Worm (Caenorhabditis elegans): ENCODE measurements around the gene srx-87.

The srx-87 gene

ce11 chrV:11572803-11573490 is 8.3 kb downstream of the srx-87 start, which contains the start of the genes H12C20.7 and nhr-68:
Gene H12C20.7 (minus strand): TSS chrV:11572990.
Gene nhr-68 (plus strand): TSS chrV:11573440.
- TF ChIP-seq hnd-1 (tag; optimal IDR thresholded peaks at IDR 0.05) (no peak), hmbx-1 (tag; optimal IDR thresholded peaks at IDR 0.05) (no peak), ets-7 (tag; optimal IDR thresholded peaks at IDR 0.05) (no peak), B0310.2 (tag; optimal IDR thresholded peaks at IDR 0.05) (no peak), tbx-11 (GFP tag; IDR thresholded peaks at IDR 0.05) (no peak), aly-1 (tag; optimal IDR thresholded peaks at IDR 0.05) (no peak), ama-1 (optimal IDR thresholded peaks at IDR 0.05) (no peak), F13C5.2 (tag; optimal IDR thresholded peaks at IDR 0.05) (no peak), ceh-13 (GFP tag; optimal IDR thresholded peaks at IDR 0.05) (no peak), scrt-1 (GFP tag; IDR thresholded peaks at IDR 0.05) (no peak), pes-1 (GFP tag; IDR thresholded peaks at IDR 0.05) (no peak)

DNA sequence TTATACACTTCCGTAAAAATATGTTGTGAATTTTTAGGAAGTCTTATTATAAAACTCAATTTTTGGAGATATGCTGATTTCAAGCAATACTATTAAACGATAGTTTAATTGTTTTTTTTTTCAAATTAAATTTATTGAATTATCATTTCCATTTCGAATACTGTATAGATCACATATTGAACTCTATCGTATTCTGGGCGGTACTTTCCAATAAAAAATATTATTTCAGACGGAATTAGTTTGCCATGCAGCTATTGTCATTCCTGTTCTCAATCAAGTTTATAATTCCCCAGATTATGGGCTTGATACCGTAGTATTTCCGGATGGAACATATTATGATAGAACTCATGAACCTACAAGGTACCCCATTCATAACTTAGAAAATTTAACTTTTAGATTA is 9.9 kb downstream of the srx-87 start:
- no peak for TF ChIP-seq ceh-13 (GFP tag; optimal IDR thresholded peaks at IDR 0.05)
- TF ChIP-seq hmbx-1 (tag; optimal IDR thresholded peaks at IDR 0.05): no peak
- TF ChIP-seq tbx-11 (GFP tag; IDR thresholded peaks at IDR 0.05): no peak
- TF ChIP-seq aly-1 (tag; optimal IDR thresholded peaks at IDR 0.05): no peak
- TF ChIP-seq tbx-37 (GFP tag; conservative IDR thresholded peaks at IDR 0.05): no peak
- TF ChIP-seq flt-1 (GFP tag; IDR thresholded peaks at IDR 0.05): no peak
- TF ChIP-seq ets-7 (tag; optimal IDR thresholded peaks at IDR 0.05): no peak
- no peak for TF ChIP-seq tra-4 (tag; optimal IDR thresholded peaks at IDR 0.05)
- TF ChIP-seq B0310.2 (tag; optimal IDR thresholded peaks at IDR 0.05): no peak
- no peak for TF ChIP-seq sea-1 (GFP tag; conservative IDR thresholded peaks at IDR 0.05)
- no peak for TF ChIP-seq pes-1 (GFP tag; IDR thresholded peaks at IDR 0.05)
- no peak for TF ChIP-seq hmg-4 (GFP tag; optimal IDR thresholded peaks at IDR 0.05)
- TF ChIP-seq ceh-36 (tag; optimal IDR thresholded peaks at IDR 0.05): no peak
- TF ChIP-seq F13C5.2 (tag; optimal IDR thresholded peaks at IDR 0.05): no peak
- TF ChIP-seq hnd-1 (tag; optimal IDR thresholded peaks at IDR 0.05): no peak
- TF ChIP-seq ama-1 (optimal IDR thresholded peaks at IDR 0.05): no peak
- no peak for TF ChIP-seq scrt-1 (GFP tag; IDR thresholded peaks at IDR 0.05)

ce11 chrV:11580826-11581225 is 16.2 kb downstream of the srx-87 start, which contains the start of gene srx-90:
Gene srx-90 (plus strand): TSS chrV:11581126.
- TF ChIP-seq flt-1 (GFP tag; IDR thresholded peaks at IDR 0.05): no peak
- TF ChIP-seq hnd-1 (tag; optimal IDR thresholded peaks at IDR 0.05): no peak
- no peak for TF ChIP-seq tbx-37 (GFP tag; conservative IDR thresholded peaks at IDR 0.05)
- no peak for TF ChIP-seq F13C5.2 (tag; optimal IDR thresholded peaks at IDR 0.05)
- no peak for TF ChIP-seq B0310.2 (tag; optimal IDR thresholded peaks at IDR 0.05)
- no peak for TF ChIP-seq tra-4 (tag; optimal IDR thresholded peaks at IDR 0.05)
- no peak for TF ChIP-seq ama-1 (optimal IDR thresholded peaks at IDR 0.05)
- no peak for TF ChIP-seq hmg-4 (GFP tag; optimal IDR thresholded peaks at IDR 0.05)
- no peak for TF ChIP-seq pes-1 (GFP tag; IDR thresholded peaks at IDR 0.05)
- TF ChIP-seq tbx-11 (GFP tag; IDR thresholded peaks at IDR 0.05): no peak
- no peak for TF ChIP-seq hmbx-1 (tag; optimal IDR thresholded peaks at IDR 0.05)
- TF ChIP-seq ceh-36 (tag; optimal IDR thresholded peaks at IDR 0.05): no peak
- TF ChIP-seq ceh-13 (GFP tag; optimal IDR thresholded peaks at IDR 0.05): no peak
- no peak for TF ChIP-seq sea-1 (GFP tag; conservative IDR thresholded peaks at IDR 0.05)
- TF ChIP-seq ets-7 (tag; optimal IDR thresholded peaks at IDR 0.05): no peak
- no peak for TF ChIP-seq aly-1 (tag; optimal IDR thresholded peaks at IDR 0.05)
- no peak for TF ChIP-seq scrt-1 (GFP tag; IDR thresholded peaks at IDR 0.05)

DNA sequence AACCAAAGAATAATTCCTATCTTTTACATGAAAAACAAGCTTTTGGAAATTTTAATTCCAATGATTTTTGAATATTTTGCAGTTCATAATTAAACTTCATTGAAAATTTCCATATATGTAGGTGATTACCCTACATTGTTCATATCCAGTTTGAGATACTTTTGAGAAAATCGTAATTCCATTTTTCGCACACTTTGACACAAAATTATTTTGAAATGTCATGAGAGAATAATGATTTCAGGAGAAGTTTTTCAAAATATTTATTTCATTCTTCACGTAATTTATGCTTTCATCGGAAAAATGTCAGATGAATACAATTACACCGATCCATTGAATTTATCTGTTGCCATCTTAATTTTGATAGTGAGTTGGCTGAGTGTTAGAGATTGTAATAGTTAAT is 18.5 kb downstream of the srx-87 start, which contains the start of gene srx-88:
Gene srx-88 (plus strand): TSS at position 301 of the 400 bp plus-strand sequence.
- no peak for TF ChIP-seq tbx-37 (GFP tag; conservative IDR thresholded peaks at IDR 0.05)
- TF ChIP-seq flt-1 (GFP tag; IDR thresholded peaks at IDR 0.05): no peak
- TF ChIP-seq hmg-4 (GFP tag; optimal IDR thresholded peaks at IDR 0.05): no peak
- no peak for TF ChIP-seq ets-7 (tag; optimal IDR thresholded peaks at IDR 0.05)
- no peak for TF ChIP-seq hnd-1 (tag; optimal IDR thresholded peaks at IDR 0.05)
- no peak for TF ChIP-seq aly-1 (tag; optimal IDR thresholded peaks at IDR 0.05)
- TF ChIP-seq B0310.2 (tag; optimal IDR thresholded peaks at IDR 0.05): no peak

- TF ChIP-seq tbx-11 (GFP tag; IDR thresholded peaks at IDR 0.05) (no peak), hmbx-1 (tag; optimal IDR thresholded peaks at IDR 0.05) (no peak), scrt-1 (GFP tag; IDR thresholded peaks at IDR 0.05) (no peak), ama-1 (optimal IDR thresholded peaks at IDR 0.05) (no peak), flt-1 (GFP tag; IDR thresholded peaks at IDR 0.05) (no peak), sea-1 (GFP tag; conservative IDR thresholded peaks at IDR 0.05) (no peak), aly-1 (tag; optimal IDR thresholded peaks at IDR 0.05) (no peak), tra-4 (tag; optimal IDR thresholded peaks at IDR 0.05) (no peak), F13C5.2 (tag; optimal IDR thresholded peaks at IDR 0.05) (no peak), hnd-1 (tag; optimal IDR thresholded peaks at IDR 0.05) (no peak), B0310.2 (tag; optimal IDR thresholded peaks at IDR 0.05) (no peak), ceh-13 (GFP tag; optimal IDR thresholded peaks at IDR 0.05) (no peak), ets-7 (tag; optimal IDR thresholded peaks at IDR 0.05) (no peak), pes-1 (GFP tag; IDR thresholded peaks at IDR 0.05) (no peak), hmg-4 (GFP tag; optimal IDR thresholded peaks at IDR 0.05) (no peak), tbx-37 (GFP tag; conservative IDR thresholded peaks at IDR 0.05) (no peak)
Observed at ce11 chrV:11585122-11585521, 20.4 kb downstream of the srx-87 start.

DNA sequence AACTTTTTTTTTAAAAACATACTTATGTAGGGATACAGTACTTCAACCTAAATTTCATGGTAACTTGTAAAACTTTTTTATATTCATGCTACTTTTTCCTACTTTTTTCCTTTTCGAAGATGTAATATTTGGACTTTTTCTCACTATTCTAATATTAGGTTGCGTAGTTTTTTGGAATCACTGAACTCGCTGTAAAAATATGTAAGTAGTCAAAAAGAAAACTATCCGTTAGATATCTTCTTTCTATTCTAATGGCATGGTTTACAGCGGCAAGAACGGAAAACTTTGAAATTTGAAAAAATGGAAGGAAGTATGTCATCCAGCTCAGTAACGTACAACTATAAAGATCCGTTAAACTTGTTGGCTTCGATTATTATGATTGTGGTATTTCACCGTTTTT is 24.8 kb downstream of the srx-87 start, which contains the start of gene srx-82:
Gene srx-82 (plus strand): TSS at position 301 of the 400 bp plus-strand sequence.
- TF ChIP-seq scrt-1 (GFP tag; IDR thresholded peaks at IDR 0.05) (no peak), hmg-4 (GFP tag; optimal IDR thresholded peaks at IDR 0.05) (no peak), pes-1 (GFP tag; IDR thresholded peaks at IDR 0.05) (no peak)

DNA sequence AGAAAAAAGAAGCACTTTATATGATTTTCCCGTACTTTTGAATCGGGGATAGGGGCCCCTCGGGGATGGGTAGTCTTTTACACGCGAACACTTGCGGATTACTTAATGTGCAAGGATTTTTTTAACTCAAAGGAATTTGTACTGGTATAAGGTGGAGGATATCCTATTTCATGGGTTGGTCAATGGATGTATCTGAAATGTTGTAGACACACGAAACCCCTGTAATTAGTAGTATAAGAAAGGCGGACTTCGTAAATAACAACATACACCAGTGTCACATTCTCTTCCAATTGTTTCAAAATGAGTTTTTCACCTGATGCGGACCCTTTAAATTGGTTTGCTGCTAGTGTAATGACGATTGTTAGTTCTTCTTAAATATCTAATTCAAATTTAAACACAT is 28.8 kb downstream of the srx-87 start, which contains the start of gene srx-80:
Gene srx-80 (plus strand): TSS at position 301 of the 400 bp plus-strand sequence.
- no peak for TF ChIP-seq hmbx-1 (tag; optimal IDR thresholded peaks at IDR 0.05)
- no peak for TF ChIP-seq flt-1 (GFP tag; IDR thresholded peaks at IDR 0.05)
- no peak for TF ChIP-seq hnd-1 (tag; optimal IDR thresholded peaks at IDR 0.05)
- no peak for TF ChIP-seq ceh-13 (GFP tag; optimal IDR thresholded peaks at IDR 0.05)
- TF ChIP-seq ceh-36 (tag; optimal IDR thresholded peaks at IDR 0.05): no peak
- TF ChIP-seq tbx-37 (GFP tag; conservative IDR thresholded peaks at IDR 0.05): no peak

All from whole organism, early embryonic.